Worm (Caenorhabditis elegans): ENCODE measurements around the gene ceh-63.

Gene ceh-63

DNA sequence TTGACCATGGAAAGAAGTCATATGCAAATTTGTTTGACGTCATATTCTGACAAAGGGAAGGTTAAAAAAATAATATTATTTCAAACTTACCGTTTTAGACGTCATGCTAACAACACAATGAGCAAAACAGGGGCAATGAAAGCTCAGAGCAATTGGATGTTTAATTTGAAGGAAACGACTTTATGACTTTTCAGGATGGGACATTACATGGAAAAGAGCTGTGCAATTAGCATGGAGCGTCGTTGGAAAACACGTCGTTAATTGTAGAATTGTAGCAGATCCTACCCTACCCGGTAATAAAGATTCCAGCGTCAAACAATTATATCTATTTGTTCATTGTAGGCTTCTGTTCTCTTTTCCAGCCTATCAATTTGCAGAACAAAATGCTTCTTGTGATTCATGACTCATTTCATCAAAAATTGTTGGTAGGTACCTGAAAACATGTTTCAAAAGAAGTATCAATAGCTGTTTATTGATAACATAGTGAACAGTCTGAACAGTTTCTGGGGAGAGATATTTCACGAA is at the start of gene ceh-63:
Gene ceh-63 (minus strand): TSS at position 475 of the 525 bp plus-strand sequence.
- TF ChIP-seq zip-8 (tag; optimal IDR thresholded peaks at IDR 0.05), result no peak
- no peak for TF ChIP-seq nhr-2 (tag; optimal IDR thresholded peaks at IDR 0.05)
- TF ChIP-seq unc-39 (tag; optimal IDR thresholded peaks at IDR 0.05), result no peak
- no peak for TF ChIP-seq elt-1 (tag; optimal IDR thresholded peaks at IDR 0.05; ENCODE audit: borderline replicate concordance, insufficient read depth)
- no peak for TF ChIP-seq snpc-4 (tag; optimal IDR thresholded peaks at IDR 0.05)
- no peak for TF ChIP-seq nhr-28 (tag; optimal IDR thresholded peaks at IDR 0.05)
- TF ChIP-seq nhr-12 (tag; optimal IDR thresholded peaks at IDR 0.05), result no peak
- TF ChIP-seq sem-2 (GFP tag; optimal IDR thresholded peaks at IDR 0.05), result no peak
- TF ChIP-seq cnd-1 (tag; optimal IDR thresholded peaks at IDR 0.05), result no peak

DNA sequence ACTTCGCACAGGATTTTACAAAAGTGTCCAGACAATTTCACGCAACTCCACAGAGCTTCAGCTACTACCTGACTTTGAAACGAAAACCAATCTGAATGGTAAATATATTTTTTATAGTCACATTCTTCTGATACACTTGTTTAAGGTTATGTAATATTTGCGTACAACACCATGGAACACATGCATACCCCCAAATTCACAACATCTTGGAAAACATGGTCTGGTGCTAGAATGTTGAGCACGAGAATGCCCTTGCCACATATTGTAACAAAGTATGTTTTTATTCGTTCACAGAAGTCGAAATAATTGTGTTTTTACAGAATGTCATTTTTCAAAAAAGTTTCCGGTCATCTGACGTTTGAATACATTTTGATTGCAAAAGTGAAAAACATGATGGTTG is 42.0 kb upstream of the ceh-63 start:
- no peak for TF ChIP-seq unc-62 (GFP tag; optimal IDR thresholded peaks at IDR 0.05)
- TF ChIP-seq mls-2 (tag; optimal IDR thresholded peaks at IDR 0.05), result no peak
- no peak for TF ChIP-seq nhr-12 (tag; optimal IDR thresholded peaks at IDR 0.05)
- TF ChIP-seq unc-39 (tag; optimal IDR thresholded peaks at IDR 0.05), result no peak
- no peak for TF ChIP-seq lin-32 (GFP tag; optimal IDR thresholded peaks at IDR 0.05)

DNA sequence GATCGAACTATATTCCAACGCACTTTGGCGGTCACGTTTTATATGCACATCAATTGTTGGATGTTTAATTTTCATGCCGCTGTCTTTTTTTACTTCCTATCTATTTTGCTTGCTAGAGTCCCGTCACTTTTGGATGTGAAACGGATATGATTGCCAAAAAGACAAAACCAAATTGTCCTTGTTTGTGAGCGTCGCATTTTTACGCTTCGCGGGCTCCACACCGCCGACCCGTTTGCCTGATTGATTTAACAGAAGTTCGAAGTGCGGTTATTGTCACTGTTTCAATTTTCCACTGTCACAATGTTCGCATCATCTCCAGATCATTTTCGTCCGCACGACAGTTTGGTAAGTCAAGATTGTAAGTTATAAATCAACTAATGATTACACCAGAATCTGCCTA is 40.9 kb upstream of the ceh-63 start, which contains the start of gene C01C4.2:
Gene C01C4.2 (plus strand): TSS at position 301 of the 400 bp plus-strand sequence.
- TF ChIP-seq ceh-83 (GFP tag; optimal IDR thresholded peaks at IDR 0.05), result no peak
- TF ChIP-seq blmp-1 (tag; optimal IDR thresholded peaks at IDR 0.05), result no peak
- TF ChIP-seq pha-4 (tag; optimal IDR thresholded peaks at IDR 0.05), result no peak
- no peak for TF ChIP-seq snpc-4 (tag; optimal IDR thresholded peaks at IDR 0.05)
- no peak for TF ChIP-seq unc-120 (tag; optimal IDR thresholded peaks at IDR 0.05; ENCODE audit: poor library complexity, severe bottlenecking)
- TF ChIP-seq sem-2 (GFP tag; optimal IDR thresholded peaks at IDR 0.05), result no peak

DNA sequence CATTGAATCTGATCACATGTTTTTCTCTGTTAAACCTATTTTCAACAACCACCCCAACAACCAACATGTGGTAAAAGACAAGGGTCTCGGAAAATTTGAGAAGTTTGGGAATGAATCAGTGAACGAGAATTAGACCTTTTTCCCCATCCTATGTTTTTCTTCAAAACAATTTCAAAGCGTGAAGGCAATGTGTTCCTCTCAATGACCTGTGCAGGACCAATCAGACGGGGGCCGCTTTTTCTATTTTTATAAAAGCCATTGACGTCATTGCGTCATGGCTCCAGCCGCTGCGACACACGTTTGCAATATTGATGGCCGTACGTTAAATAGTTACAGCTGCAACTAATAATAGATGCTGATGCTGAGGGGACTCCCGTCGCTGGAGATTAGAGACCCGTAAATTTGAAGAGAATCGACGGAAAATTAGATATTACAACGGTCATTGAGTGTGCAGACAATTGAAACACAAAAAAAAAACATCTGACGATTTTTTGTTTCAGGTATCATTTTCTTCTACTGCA is 37.8 kb upstream of the ceh-63 start:
- peak; percentile 43 for TF ChIP-seq hlh-1 (tag; optimal IDR thresholded peaks at IDR 0.05)
- TF ChIP-seq snpc-4 (tag; optimal IDR thresholded peaks at IDR 0.05), result no peak
- TF ChIP-seq nhr-28 (tag; optimal IDR thresholded peaks at IDR 0.05), result no peak

DNA sequence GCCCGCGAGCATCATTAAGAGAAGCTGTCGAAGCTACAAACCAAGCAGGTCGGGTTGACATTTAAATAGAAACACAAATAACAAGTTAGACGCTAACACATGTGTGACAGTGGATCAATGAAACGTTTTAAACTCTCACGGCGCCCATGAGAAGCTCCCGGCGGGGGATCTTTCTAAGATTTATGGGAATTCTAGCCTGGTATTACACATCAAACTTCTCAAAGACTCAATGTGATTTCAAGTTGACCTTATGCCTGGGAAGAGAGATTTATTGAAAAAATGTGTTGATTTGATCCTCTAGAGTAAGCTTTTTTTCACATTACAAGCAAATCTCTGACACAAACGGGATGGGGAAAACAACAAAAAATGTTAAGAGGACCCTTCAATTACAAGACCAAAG is 35.9 kb upstream of the ceh-63 start:
- TF ChIP-seq ceh-43 (GFP tag; optimal IDR thresholded peaks at IDR 0.05) (no peak), drap-1 (GFP tag; optimal IDR thresholded peaks at IDR 0.05) (no peak), nhr-2 (tag; optimal IDR thresholded peaks at IDR 0.05) (no peak), nhr-28 (tag; optimal IDR thresholded peaks at IDR 0.05) (no peak), tbx-8 (GFP tag; optimal IDR thresholded peaks at IDR 0.05) (no peak), mab-5 (tag; optimal IDR thresholded peaks at IDR 0.05) (no peak), unc-120 (tag; optimal IDR thresholded peaks at IDR 0.05; ENCODE audit: poor library complexity, severe bottlenecking) (no peak), nhr-12 (tag; optimal IDR thresholded peaks at IDR 0.05) (no peak)

DNA sequence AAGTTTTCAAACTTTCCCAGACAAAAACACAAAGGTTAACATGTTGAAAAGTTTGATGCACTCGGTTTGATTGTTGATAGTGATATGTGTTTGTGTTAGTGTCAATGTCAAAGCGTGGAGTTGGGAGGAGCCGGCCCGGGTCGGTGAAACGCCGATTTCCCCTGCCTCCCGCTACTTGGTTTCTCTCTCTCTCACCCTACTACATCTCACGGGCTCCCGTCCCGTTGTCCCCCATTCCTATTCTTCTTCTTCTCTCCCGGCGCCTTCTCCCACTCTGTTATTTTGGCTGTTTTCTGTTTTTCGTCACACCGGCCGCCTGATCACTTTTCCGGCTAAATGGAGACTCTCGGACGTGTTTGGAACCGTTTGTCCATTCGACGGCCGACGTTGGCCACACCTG is 32.5 kb upstream of the ceh-63 start:
- TF ChIP-seq hlh-1 (tag; optimal IDR thresholded peaks at IDR 0.05), result peak; percentile 32
- no peak for TF ChIP-seq elt-3 (tag; optimal IDR thresholded peaks at IDR 0.05)

DNA sequence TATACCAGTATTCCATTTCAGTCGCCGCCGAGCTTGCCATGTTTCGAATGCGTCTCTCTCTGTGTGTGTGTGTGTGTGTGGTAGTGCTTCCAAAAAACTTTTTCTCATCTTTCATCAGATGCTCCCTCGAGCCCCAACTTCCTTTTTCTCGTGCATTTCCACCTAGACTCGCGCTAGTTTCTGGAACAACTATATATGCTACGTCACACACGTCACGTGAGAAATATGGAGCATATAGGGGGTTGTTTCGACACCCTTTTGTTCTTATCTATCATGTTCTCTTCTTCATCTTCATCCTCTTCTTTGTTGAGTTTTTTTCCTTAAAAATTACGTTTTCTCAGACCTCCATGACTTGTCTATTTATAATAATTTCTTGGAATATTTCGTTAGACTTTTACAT is 31.5 kb upstream of the ceh-63 start:
- no peak for TF ChIP-seq M03D4.4 (tag; optimal IDR thresholded peaks at IDR 0.05)
- no peak for TF ChIP-seq lsy-2 (tag; optimal IDR thresholded peaks at IDR 0.05)
- TF ChIP-seq ceh-83 (GFP tag; optimal IDR thresholded peaks at IDR 0.05), result no peak
- TF ChIP-seq tbx-8 (GFP tag; optimal IDR thresholded peaks at IDR 0.05), result no peak
- TF ChIP-seq ces-1 (GFP tag; optimal IDR thresholded peaks at IDR 0.05), result no peak
- TF ChIP-seq mab-5 (tag; optimal IDR thresholded peaks at IDR 0.05), result no peak
- no peak for TF ChIP-seq mep-1 (tag; optimal IDR thresholded peaks at IDR 0.05)

DNA sequence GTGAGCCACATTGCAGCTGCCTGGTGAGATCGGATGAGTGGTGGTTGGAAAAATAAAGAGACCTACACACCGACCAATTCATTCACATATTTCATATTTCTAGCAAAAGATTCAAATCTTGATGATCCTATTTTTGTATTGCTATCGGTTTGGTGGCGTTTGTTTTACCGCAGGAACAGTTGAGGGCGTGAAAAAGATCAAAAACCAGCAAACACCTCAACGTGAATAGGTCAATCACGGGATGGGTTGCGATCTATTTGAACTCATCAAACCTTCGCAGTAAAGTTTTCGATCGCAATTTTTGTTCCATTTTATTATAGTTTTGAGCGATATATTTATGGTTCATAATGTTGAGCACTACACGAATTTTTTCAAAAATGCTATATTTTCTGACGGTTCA is 28.0 kb upstream of the ceh-63 start:
- TF ChIP-seq flh-1 (GFP tag; optimal IDR thresholded peaks at IDR 0.05), result no peak
- TF ChIP-seq elt-1 (tag; optimal IDR thresholded peaks at IDR 0.05; ENCODE audit: borderline replicate concordance, insufficient read depth), result no peak
- TF ChIP-seq elt-3 (tag; optimal IDR thresholded peaks at IDR 0.05), result no peak
- no peak for TF ChIP-seq ham-2 (GFP tag; optimal IDR thresholded peaks at IDR 0.05)
- no peak for TF ChIP-seq ces-1 (GFP tag; optimal IDR thresholded peaks at IDR 0.05)
- no peak for TF ChIP-seq M03D4.4 (tag; optimal IDR thresholded peaks at IDR 0.05)
- no peak for TF ChIP-seq bed-3 (GFP tag; optimal IDR thresholded peaks at IDR 0.05)
- no peak for TF ChIP-seq unc-120 (tag; optimal IDR thresholded peaks at IDR 0.05; ENCODE audit: poor library complexity, severe bottlenecking)
- no peak for TF ChIP-seq nhr-28 (tag; optimal IDR thresholded peaks at IDR 0.05)
- no peak for TF ChIP-seq sptf-1 (tag; optimal IDR thresholded peaks at IDR 0.05)
- no peak for TF ChIP-seq pha-4 (tag; optimal IDR thresholded peaks at IDR 0.05)
- no peak for TF ChIP-seq ztf-11 (tag; optimal IDR thresholded peaks at IDR 0.05)
- TF ChIP-seq cnd-1 (tag; optimal IDR thresholded peaks at IDR 0.05), result no peak
- no peak for TF ChIP-seq nhr-12 (tag; optimal IDR thresholded peaks at IDR 0.05)
- no peak for TF ChIP-seq nhr-237 (tag; optimal IDR thresholded peaks at IDR 0.05)
- TF ChIP-seq mls-2 (tag; optimal IDR thresholded peaks at IDR 0.05), result no peak
- no peak for TF ChIP-seq blmp-1 (tag; optimal IDR thresholded peaks at IDR 0.05)

All from whole organism, mixed stage, embryonic.